Fruit fly (Drosophila melanogaster) whole organism, larva: ENCODE data around the gene ng3.
"Not testable (repeated sequence)": the region's sequence is repeated elsewhere in the genome, so short reads cannot be mapped to it uniquely, and the experiment has no call there.

Source experiments
- noc ChIP-seq: fragments of 200-800 bp; sonication (Bioruptor generic); optimal IDR thresholded peaks from 3 replicates; lab custom pipeline; 2019; ENCODE audit warnings: missing biosample characterization, mild to moderate bottlenecking, missing genetic modification characterization, moderate library complexity

The ng3 gene

dm6 chrX:3241984-3242462, at the start of gene ng3, which contains the start of gene ng1:
ng3 (minus strand) TSS chrX:3242084.
ng1 (plus strand) TSS chrX:3242412.
- TF ChIP-seq noc (tag; lab: Kevin White, UChicago), result no peak

dm6 chrX:3291071-3291660, 49.3 kb upstream of the ng3 start:
- TF ChIP-seq noc (tag; lab: Kevin White, UChicago), result no peak

dm6 chrX:3288909-3289706, 47.2 kb upstream of the ng3 start:
- TF ChIP-seq noc (tag; lab: Kevin White, UChicago), result no peak

DNA sequence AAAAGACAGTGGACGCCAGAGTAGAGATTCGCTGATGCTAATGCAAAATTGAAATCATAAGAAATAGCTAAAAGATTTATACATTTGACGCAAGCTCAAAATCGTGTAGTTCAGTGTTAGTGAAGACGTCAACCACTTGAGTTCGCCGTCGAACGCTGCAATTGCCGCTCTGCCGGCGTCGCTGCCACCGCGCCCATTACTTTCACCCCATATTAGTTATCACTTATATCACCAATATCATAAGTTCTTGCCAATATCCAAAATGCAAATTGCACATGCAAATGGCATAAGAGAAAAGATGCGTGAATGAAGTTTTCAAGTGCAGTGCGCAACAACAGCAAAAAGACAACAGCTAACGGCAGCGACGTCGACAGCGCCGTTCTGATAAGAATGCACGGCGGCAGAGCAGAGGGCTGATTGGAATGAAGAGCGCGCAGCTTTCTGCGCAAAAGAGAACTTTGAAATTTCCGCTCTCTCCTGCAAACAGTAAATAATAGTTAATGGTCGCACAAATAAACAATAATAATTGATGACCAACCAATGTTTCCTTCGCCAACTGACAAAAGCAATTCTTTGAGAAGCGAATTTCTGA, 46.5 kb upstream of the ng3 start:
- TF ChIP-seq noc (tag; lab: Kevin White, UChicago), result no peak

DNA sequence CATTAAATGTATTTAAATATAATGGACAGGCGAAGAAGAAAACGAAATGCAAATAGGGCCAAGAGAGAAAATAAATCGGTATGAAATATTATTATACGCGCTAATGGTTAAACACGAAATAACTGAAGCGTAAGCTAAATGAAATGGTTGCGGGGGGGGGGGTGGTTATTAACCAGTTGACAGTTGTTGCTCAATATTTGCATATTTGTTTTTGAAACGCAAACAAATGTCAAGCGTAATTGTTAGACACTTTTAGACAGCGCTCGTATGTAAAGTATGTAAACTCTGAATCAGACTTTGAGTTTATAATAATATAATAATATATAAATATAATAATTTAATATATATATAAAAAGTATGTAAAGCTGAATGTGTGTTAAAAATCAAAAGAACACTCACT, 40.1 kb upstream of the ng3 start:
- TF ChIP-seq noc (tag; lab: Kevin White, UChicago), result no peak

dm6 chrX:3273557-3273956, 31.7 kb upstream of the ng3 start:
- peak; percentile 43 for TF ChIP-seq noc (tag; lab: Kevin White, UChicago)

DNA sequence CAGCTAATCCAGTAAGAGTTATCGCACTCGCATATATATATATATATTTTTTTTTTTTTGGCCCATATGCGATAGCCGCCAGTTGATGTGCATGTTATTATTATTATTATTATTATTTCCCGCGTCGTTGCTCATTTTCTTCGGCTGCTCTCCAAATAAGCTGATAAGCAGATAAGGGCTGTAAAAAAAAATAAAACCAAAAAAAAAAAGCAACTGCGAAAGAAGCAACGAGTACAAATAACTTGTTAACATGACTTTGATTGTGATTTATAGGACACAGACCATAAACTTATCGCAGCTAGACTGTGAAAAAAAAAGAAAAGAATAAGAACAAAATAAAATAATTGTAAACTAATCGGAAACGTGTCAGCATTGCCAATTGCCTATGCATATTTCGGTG, 23.9 kb upstream of the ng3 start:
- peak; percentile 69 for TF ChIP-seq noc (tag; lab: Kevin White, UChicago)

- peak; percentile 44 for TF ChIP-seq noc (tag; lab: Kevin White, UChicago)
These were observed 18.7 kb upstream of the ng3 start for dm6 chrX:3260536-3260935.

dm6 chrX:3255569-3256309, 13.9 kb upstream of the ng3 start:
- peak; percentile 93 for TF ChIP-seq noc (tag; lab: Kevin White, UChicago)

dm6 chrX:3249789-3250188, 7.9 kb upstream of the ng3 start, which contains the start of gene Sgs4:
Sgs4 (plus strand) TSS chrX:3250089.
- no peak for TF ChIP-seq noc (tag; lab: Kevin White, UChicago)

DNA sequence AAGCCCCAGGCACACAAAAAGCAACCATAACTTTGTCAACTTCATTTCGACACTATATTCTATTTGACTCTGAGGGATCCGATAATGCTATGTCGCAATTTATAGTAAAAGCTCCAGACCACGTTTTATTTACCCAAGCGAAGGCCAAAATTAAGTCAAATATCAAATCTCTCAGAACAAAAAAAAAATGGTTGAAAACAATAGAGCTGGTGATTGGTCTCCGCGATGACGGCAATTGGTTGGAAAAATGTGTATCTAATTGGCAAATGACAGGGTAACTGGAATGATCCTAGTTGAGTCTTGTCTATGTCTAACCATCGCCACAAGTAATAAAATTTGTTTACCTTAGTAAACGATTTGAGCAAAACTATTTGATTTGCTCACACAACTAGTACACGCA, 7.3 kb upstream of the ng3 start, which contains the start of gene Pig1:
Gene Pig1, minus strand, starts transcription at position 101 of the 400 bp plus-strand sequence.
- no peak for TF ChIP-seq noc (tag; lab: Kevin White, UChicago)

DNA sequence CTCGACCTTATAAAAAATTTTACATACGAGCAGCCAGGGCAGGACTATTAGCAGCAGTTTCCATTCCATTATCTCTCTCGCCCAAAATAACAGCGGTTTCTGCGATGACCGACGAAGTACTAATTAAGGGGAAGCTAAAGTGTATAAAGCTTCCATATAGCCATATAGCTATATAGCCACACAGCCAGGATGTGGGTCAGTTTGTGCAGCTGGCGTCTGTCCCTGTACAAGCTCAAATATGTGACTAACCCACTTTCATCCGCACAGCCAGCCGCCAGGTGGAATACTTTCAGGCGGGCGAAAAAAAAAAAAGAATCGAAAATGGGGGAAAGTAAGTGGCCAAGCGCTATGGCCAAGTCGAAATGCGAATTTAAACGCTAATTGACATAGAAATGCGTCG, 2.2 kb upstream of the ng3 start, which contains the start of gene ng4:
Gene ng4, minus strand, starts transcription at position 101 of the 400 bp plus-strand sequence.
- TF ChIP-seq noc (tag; lab: Kevin White, UChicago), result no peak

- TF ChIP-seq noc (tag; lab: Kevin White, UChicago), result not testable (repeated sequence)
These were observed 1.4 kb downstream of the ng3 start, which contains the start of gene ng2 for dm6 chrX:3240471-3240870. ng2 (minus strand) TSS chrX:3240571.

- TF ChIP-seq noc (tag; lab: Kevin White, UChicago), result no peak
These were observed 5.3 kb downstream of the ng3 start, which contains the start of gene CG14265 for dm6 chrX:3236586-3236985. CG14265 (minus strand) TSS chrX:3236686.

DNA sequence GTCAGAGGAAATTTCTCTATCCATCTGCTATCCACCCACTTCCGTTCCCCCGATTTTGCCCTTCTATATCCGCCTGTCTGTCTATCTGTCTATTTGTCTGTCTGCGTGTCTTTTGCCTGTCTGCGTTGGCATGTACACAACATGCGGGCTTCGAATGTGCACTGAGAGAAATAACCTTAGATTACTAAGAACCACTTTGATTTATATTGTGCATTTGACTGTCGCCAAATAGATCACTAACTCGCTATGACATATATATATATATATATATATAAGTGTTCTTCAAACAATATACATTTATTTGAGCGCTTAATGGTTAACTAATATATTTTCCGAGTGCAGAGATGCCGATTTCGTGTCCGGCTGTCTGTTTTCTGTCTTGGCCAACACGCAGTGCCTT, 8.2 kb downstream of the ng3 start:
- TF ChIP-seq noc (tag; lab: Kevin White, UChicago), result no peak
